Fruit fly (Drosophila melanogaster) whole organism, embryonic: Measurements from ENCODE around the gene CG14174.

ENCODE experiments used
- ATbp ChIP-seq: fragments of 200-800 bp; sonication (Bioruptor generic); optimal IDR thresholded peaks from 2 replicates; lab custom pipeline; 2017; ENCODE audit warnings: missing biosample characterization, mild to moderate bottlenecking, missing genetic modification characterization, missing genetic modification reagents
- BEAF-32 ChIP-seq: fragments of 200-800 bp; sonication (Bioruptor generic); optimal IDR thresholded peaks from 3 replicates; lab custom pipeline; 2017; ENCODE audit warnings: missing biosample characterization, missing genetic modification characterization, mild to moderate bottlenecking, moderate library complexity, missing genetic modification reagents
- Bgb ChIP-seq: fragments of 200-800 bp; sonication (Bioruptor generic); IDR thresholded peaks from 2 replicates; pipeline ENCODE4 v1.3.6; 2022; ENCODE audit warnings: missing biosample characterization, missing genetic modification characterization; ENCODE audit not compliant: partially characterized antibody
- CG10147 ChIP-seq: fragments of 200-800 bp; sonication (Bioruptor generic); optimal IDR thresholded peaks from 2 replicates; lab custom pipeline; 2019; ENCODE audit warnings: missing biosample characterization, mild to moderate bottlenecking, missing genetic modification characterization, moderate library complexity
- CG10267 ChIP-seq: fragments of 200-800 bp; sonication (Bioruptor generic); optimal IDR thresholded peaks from 2 replicates; lab custom pipeline; 2018; ENCODE audit warnings: missing biosample characterization, mild to moderate bottlenecking, missing genetic modification characterization, moderate library complexity
- CG14710 ChIP-seq: fragments of 200-800 bp; sonication (Bioruptor generic); optimal IDR thresholded peaks from 3 replicates; lab custom pipeline; 2019; ENCODE audit warnings: missing biosample characterization, mild to moderate bottlenecking, missing genetic modification characterization, moderate library complexity
- CG15514 ChIP-seq: fragments of 200-800 bp; sonication (Bioruptor generic); optimal IDR thresholded peaks from 3 replicates; lab custom pipeline; 2017; ENCODE audit warnings: missing biosample characterization, missing genetic modification characterization, mild to moderate bottlenecking, moderate library complexity, missing genetic modification reagents
- CG16813 ChIP-seq: fragments of 200-800 bp; sonication (Bioruptor generic); IDR thresholded peaks from 3 replicates; pipeline ENCODE4 v1.3.6; 2022; ENCODE audit warnings: missing biosample characterization, missing genetic modification characterization; ENCODE audit not compliant: partially characterized antibody
- CG17829 ChIP-seq: fragments of 200-800 bp; optimal IDR thresholded peaks from 2 replicates; lab custom pipeline; 2019; ENCODE audit warnings: missing biosample characterization, mild to moderate bottlenecking, missing genetic modification characterization, moderate library complexity
- CG2129 ChIP-seq: fragments of 200-800 bp; sonication (Bioruptor generic); IDR thresholded peaks from 2 replicates; pipeline ENCODE4 v1.3.6; 2022; ENCODE audit warnings: missing biosample characterization, missing genetic modification characterization; ENCODE audit not compliant: partially characterized antibody
- CG32767 ChIP-seq: fragments of 200-800 bp; sonication (Bioruptor generic); IDR thresholded peaks from 2 replicates; pipeline ENCODE4 v1.3.6; 2022; ENCODE audit warnings: missing biosample characterization, missing genetic modification characterization
- CG6791 ChIP-seq: fragments of 200-800 bp; sonication (Bioruptor generic); IDR thresholded peaks from 3 replicates; pipeline ENCODE4 v1.3.6; 2022; ENCODE audit warnings: missing biosample characterization, missing genetic modification characterization; ENCODE audit not compliant: partially characterized antibody
- CG8359 ChIP-seq: fragments of 200-800 bp; sonication (Bioruptor generic); optimal IDR thresholded peaks from 2 replicates; lab custom pipeline; 2017; ENCODE audit warnings: missing biosample characterization, mild to moderate bottlenecking, missing genetic modification characterization, borderline replicate concordance
- Dll ChIP-seq: fragments of 200-800 bp; sonication (Bioruptor generic); IDR thresholded peaks from 4 replicates; pipeline ENCODE4 v1.3.6; 2022; ENCODE audit warnings: missing biosample characterization, missing genetic modification characterization; ENCODE audit not compliant: partially characterized antibody
- Doc3 ChIP-seq: fragments of 200-800 bp; sonication (Bioruptor generic); IDR thresholded peaks from 3 replicates; pipeline ENCODE4 v1.3.6; 2022; ENCODE audit warnings: missing biosample characterization, missing genetic modification characterization; ENCODE audit not compliant: partially characterized antibody
- Dref ChIP-seq: fragments of 200-800 bp; sonication (Bioruptor generic); IDR thresholded peaks from 2 replicates; pipeline ENCODE4 v1.3.6; 2022; ENCODE audit warnings: missing biosample characterization, missing genetic modification characterization
- GATAe ChIP-seq: fragments of 200-800 bp; sonication (Bioruptor generic); conservative IDR thresholded peaks from 2 replicates; pipeline ENCODE4 v1.3.6; 2022; ENCODE audit warnings: missing biosample characterization, missing genetic modification characterization
- HmgZ ChIP-seq: fragments of 200-800 bp; sonication (Bioruptor generic); optimal IDR thresholded peaks from 2 replicates; lab custom pipeline; 2018; ENCODE audit warnings: missing biosample characterization, mild to moderate bottlenecking, missing genetic modification characterization
- MBD-R2 ChIP-seq: fragments of 200-800 bp; sonication (Bioruptor generic); IDR thresholded peaks from 2 replicates; pipeline ENCODE4 v1.3.6; 2022; ENCODE audit warnings: missing biosample characterization, missing genetic modification characterization
- MESR4 ChIP-seq: fragments of 200-800 bp; sonication (Bioruptor generic); optimal IDR thresholded peaks from 2 replicates; lab custom pipeline; 2018; ENCODE audit warnings: missing biosample characterization, mild to moderate bottlenecking, missing genetic modification characterization, moderate library complexity
- Myb ChIP-seq: fragments of 200-800 bp; sonication (Bioruptor generic); optimal IDR thresholded peaks from 2 replicates; lab custom pipeline; 2016; ENCODE audit warnings: missing biosample characterization, missing genetic modification characterization
- Neu2 ChIP-seq: fragments of 200-800 bp; sonication (Bioruptor generic); optimal IDR thresholded peaks from 3 replicates; lab custom pipeline; 2016; ENCODE audit warnings: missing biosample characterization, missing genetic modification characterization, borderline replicate concordance
- Nf-YB ChIP-seq: fragments of 200-800 bp; sonication (Bioruptor generic); optimal IDR thresholded peaks from 3 replicates; lab custom pipeline; 2019; ENCODE audit warnings: missing biosample characterization, mild to moderate bottlenecking, missing genetic modification characterization, moderate library complexity
- Sin3A ChIP-seq: fragments of >200 bp; optimal IDR thresholded peaks from 2 replicates; lab custom pipeline; 2018
- Stat92E ChIP-seq, 3 experiments: fragments of >200 bp in 2 of 3; fragments of 200-800 bp in 1 of 3; sonication (Bioruptor generic) in 1 of 3; optimal IDR thresholded peaks; 2 replicates each; lab custom pipeline; 2017 to 2019; ENCODE audit warnings: missing biosample characterization in 3 of 3, missing genetic modification characterization in 3 of 3, mild to moderate bottlenecking in 1 of 3, moderate library complexity in 1 of 3
- YL-1 ChIP-seq: fragments of 200-800 bp; sonication (Bioruptor generic); optimal IDR thresholded peaks from 3 replicates; lab custom pipeline; 2017; ENCODE audit warnings: missing biosample characterization, mild to moderate bottlenecking, missing genetic modification characterization
- cas ChIP-seq: fragments of 200-800 bp; sonication (Bioruptor generic); IDR thresholded peaks from 2 replicates; pipeline ENCODE4 v1.3.6; 2022; ENCODE audit warnings: missing biosample characterization, missing genetic modification characterization
- cg ChIP-seq: fragments of 200-800 bp; sonication (Bioruptor generic); optimal IDR thresholded peaks from 3 replicates; lab custom pipeline; 2019; ENCODE audit warnings: missing biosample characterization, mild to moderate bottlenecking, missing genetic modification characterization, moderate library complexity
- crol ChIP-seq: fragments of 200-800 bp; sonication (Bioruptor generic); IDR thresholded peaks from 2 replicates; pipeline ENCODE4 v1.3.6; 2022; ENCODE audit warnings: missing biosample characterization, missing genetic modification characterization
- dati ChIP-seq: fragments of 200-800 bp; sonication (Bioruptor generic); IDR thresholded peaks from 2 replicates; pipeline ENCODE4 v1.3.6; 2022; ENCODE audit warnings: missing biosample characterization, missing genetic modification characterization
- dmrt11E ChIP-seq: fragments of 200-800 bp; sonication (Bioruptor generic); optimal IDR thresholded peaks from 3 replicates; lab custom pipeline; 2018; ENCODE audit warnings: missing biosample characterization, mild to moderate bottlenecking, missing genetic modification characterization, moderate library complexity
- fd64A ChIP-seq: fragments of 200-800 bp; sonication (Bioruptor generic); optimal IDR thresholded peaks from 3 replicates; lab custom pipeline; 2018; ENCODE audit warnings: missing biosample characterization, mild to moderate bottlenecking, missing genetic modification characterization
- hbn ChIP-seq: fragments of 200-800 bp; sonication (Bioruptor generic); IDR thresholded peaks from 2 replicates; pipeline ENCODE4 v1.3.6; 2022; ENCODE audit warnings: missing biosample characterization, missing genetic modification characterization; ENCODE audit not compliant: partially characterized antibody
- inv ChIP-seq: fragments of 200-800 bp; sonication (Bioruptor generic); IDR thresholded peaks from 2 replicates; pipeline ENCODE4 v1.3.6; 2022; ENCODE audit warnings: missing biosample characterization, missing genetic modification characterization; ENCODE audit not compliant: partially characterized antibody
- mld ChIP-seq: fragments of 200-800 bp; sonication (Bioruptor generic); IDR thresholded peaks from 3 replicates; pipeline ENCODE4 v1.3.6; 2022; ENCODE audit warnings: missing biosample characterization, missing genetic modification characterization; ENCODE audit not compliant: partially characterized antibody
- sens ChIP-seq: fragments of 200-800 bp; sonication (Bioruptor generic); peaks from one replicate; lab custom pipeline; 2016; ENCODE audit warnings: missing biosample characterization, missing genetic modification characterization
- sr ChIP-seq: fragments of 200-800 bp; sonication (Bioruptor generic); IDR thresholded peaks from 3 replicates; pipeline ENCODE4 v1.3.6; 2022; ENCODE audit warnings: missing biosample characterization, missing genetic modification characterization
- stwl ChIP-seq: fragments of 200-800 bp; sonication (Bioruptor generic); optimal IDR thresholded peaks from 3 replicates; lab custom pipeline; 2018; ENCODE audit warnings: missing biosample characterization, mild to moderate bottlenecking, missing genetic modification characterization, moderate library complexity
- tll ChIP-seq, 2 experiments: fragments of 200-800 bp in 1 of 2; fragments of >200 bp in 1 of 2; sonication (Bioruptor generic) in 1 of 2; optimal IDR thresholded peaks; 2 replicates each; lab custom pipeline; 2017 to 2019; ENCODE audit warnings: missing biosample characterization in 2 of 2, missing genetic modification characterization in 2 of 2, mild to moderate bottlenecking in 1 of 2, moderate library complexity in 1 of 2
- tna ChIP-seq: fragments of 200-800 bp; sonication (Bioruptor generic); IDR thresholded peaks from 2 replicates; pipeline ENCODE4 v1.3.6; 2022; ENCODE audit warnings: missing biosample characterization, missing genetic modification characterization; ENCODE audit not compliant: partially characterized antibody
- trem ChIP-seq: fragments of 200-800 bp; optimal IDR thresholded peaks from 3 replicates; lab custom pipeline; 2019; ENCODE audit warnings: missing biosample characterization, mild to moderate bottlenecking, missing genetic modification characterization, moderate library complexity
- unc-4 ChIP-seq: fragments of 200-800 bp; sonication (Bioruptor generic); IDR thresholded peaks from 2 replicates; pipeline ENCODE4 v1.3.6; 2022; ENCODE audit warnings: missing biosample characterization, missing genetic modification characterization; ENCODE audit not compliant: partially characterized antibody
- vnd ChIP-seq: fragments of 200-800 bp; sonication (Bioruptor generic); IDR thresholded peaks from 3 replicates; pipeline ENCODE4 v1.3.6; 2022; ENCODE audit warnings: missing biosample characterization, missing genetic modification characterization; ENCODE audit not compliant: partially characterized antibody
- vvl ChIP-seq: fragments of 200-800 bp; sonication (Bioruptor generic); IDR thresholded peaks from 2 replicates; pipeline ENCODE4 v1.3.6; 2022; ENCODE audit warnings: missing biosample characterization, missing genetic modification characterization
- zen2 ChIP-seq: fragments of 200-800 bp; sonication (Bioruptor generic); IDR thresholded peaks from 3 replicates; pipeline ENCODE4 v1.3.6; 2022; ENCODE audit warnings: missing biosample characterization, missing genetic modification characterization; ENCODE audit not compliant: partially characterized antibody

CG14174 gene

dm6 chr3L:9704162-9704748 is 14.9 kb upstream of the CG14174 start, which contains the start of gene CG16711 (continued):
- TF ChIP-seq BEAF-32 (GFP tag; lab: Kevin White, UChicago), result peak; percentile 87
- TF ChIP-seq Dref (GFP tag; lab: Robert Waterston, UW), result peak; percentile 92
- peak; percentile 37 for TF ChIP-seq Neu2 (GFP tag; lab: Kevin White, UChicago)
- TF ChIP-seq vnd (GFP tag; lab: Robert Waterston, UW), result peak; percentile 93
- peak; percentile 45 for TF ChIP-seq CG15514 (GFP tag; lab: Kevin White, UChicago)
- peak; percentile 65 for TF ChIP-seq CG2129 (GFP tag; lab: Robert Waterston, UW)
- TF ChIP-seq CG8359 (GFP tag; lab: Kevin White, UChicago), result no peak
- peak; percentile 94 for TF ChIP-seq Dll (GFP tag; lab: Robert Waterston, UW)
- TF ChIP-seq CG10147 (GFP tag; lab: Kevin White, UChicago), result peak; percentile 3
- TF ChIP-seq crol, result peak; percentile 79
- peak; percentile 96 for TF ChIP-seq MESR4 (GFP tag; lab: Kevin White, UChicago)
- TF ChIP-seq fd64A, result no peak
- TF ChIP-seq inv, result peak; percentile 89
- TF ChIP-seq CG10267 (tag; lab: Kevin White, UChicago), result peak; percentile 40
- peak; percentile 89 for TF ChIP-seq Doc3 (GFP tag; lab: Robert Waterston, UW)
- peak; percentile 92 for TF ChIP-seq hbn
- TF ChIP-seq Stat92E (GFP tag; optimal IDR thresholded peaks at IDR 0.05; lab: Kevin White, UChicago), result no peak
- peak; percentile 71; the same call in 1 of the 2 replicates for TF ChIP-seq MBD-R2 (GFP tag; lab: Robert Waterston, UW)
- TF ChIP-seq sens (GFP tag; lab: Kevin White, UChicago), result peak; percentile 86
- TF ChIP-seq cas (GFP tag; lab: Robert Waterston, UW), result no peak
- peak; percentile 95 for TF ChIP-seq Nf-YB (GFP tag; lab: Kevin White, UChicago)
- TF ChIP-seq YL-1, result peak; percentile 68
- TF ChIP-seq tna (GFP tag; lab: Robert Waterston, UW), result peak; percentile 96
- peak; percentile 95 for TF ChIP-seq Bgb
- peak; percentile 87 for TF ChIP-seq CG16813 (GFP tag; lab: Robert Waterston, UW)
- peak; percentile 87 for TF ChIP-seq CG32767 (GFP tag; lab: Robert Waterston, UW)
- TF ChIP-seq dati (GFP tag; lab: Robert Waterston, UW), result no peak
- peak; percentile 58 for TF ChIP-seq cg (GFP tag; lab: Kevin White, UChicago)
- TF ChIP-seq CG6791, result peak; percentile 94
- TF ChIP-seq sr (GFP tag; lab: Robert Waterston, UW), result no peak
- TF ChIP-seq unc-4 (GFP tag; lab: Robert Waterston, UW), result peak; percentile 96
- TF ChIP-seq tll (GFP tag; optimal IDR thresholded peaks at IDR 0.05; lab: Kevin White, UChicago), result no peak
- peak; percentile 67 for TF ChIP-seq stwl (tag; lab: Kevin White, UChicago)
- peak; percentile 94 for TF ChIP-seq zen2 (GFP tag; lab: Robert Waterston, UW)
- TF ChIP-seq CG17829, result peak; percentile 17
- TF ChIP-seq Myb (GFP tag; lab: Kevin White, UChicago), result peak; percentile 95
- TF ChIP-seq ATbp (GFP tag; lab: Kevin White, UChicago), result no peak
- TF ChIP-seq GATAe, result no peak
- TF ChIP-seq vvl (GFP tag; lab: Robert Waterston, UW), result peak; percentile 30; the same call in 1 of the 2 replicates
- peak; percentile 14 for TF ChIP-seq CG14710
- peak; percentile 9 for TF ChIP-seq Sin3A (lab: Kevin White, UChicago)
- no peak for TF ChIP-seq dmrt11E (tag; lab: Kevin White, UChicago)
- TF ChIP-seq HmgZ (tag; lab: Kevin White, UChicago), result peak; percentile 24
- peak; percentile 14 for TF ChIP-seq trem (tag; lab: Kevin White, UChicago)
- peak; percentile 93 for TF ChIP-seq mld
